Worm (Caenorhabditis elegans) whole organism, young adult: ENCODE measurements around the gene Y55F3BL.6.
"Not testable (repeated sequence)": the region's sequence is repeated elsewhere in the genome, so short reads cannot be mapped to it uniquely, and the experiment has no call there.

Experiments
- B0336.3 ChIP-seq: fragments of 200-800 bp; sonication (Bioruptor generic); IDR thresholded peaks from 2 replicates; pipeline ENCODE4 v1.3.6; 2022; ENCODE audit warnings: missing genetic modification characterization, missing compliant biosample characterization
- D2030.7 ChIP-seq: fragments of 200-800 bp; sonication (Bioruptor generic); IDR thresholded peaks from 2 replicates; pipeline ENCODE4 v1.3.6; 2022; ENCODE audit warnings: missing genetic modification reagents, missing genetic modification characterization, missing compliant biosample characterization
- F37B4.10 ChIP-seq: fragments of 200-800 bp; sonication (Bioruptor generic); IDR thresholded peaks from 2 replicates; pipeline ENCODE4 v1.3.6; 2022; ENCODE audit warnings: missing genetic modification characterization, missing compliant biosample characterization
- F52B5.7 ChIP-seq: sonication (generic microtip); optimal IDR thresholded peaks from 2 replicates; lab custom pipeline; 2016; ENCODE audit warnings: mild to moderate bottlenecking, missing genetic modification characterization, missing compliant biosample characterization
- F55B11.4 ChIP-seq: sonication (generic microtip); optimal IDR thresholded peaks from 2 replicates; lab custom pipeline; 2016; ENCODE audit warnings: missing compliant biosample characterization, missing genetic modification characterization, borderline replicate concordance; ENCODE audit not compliant: insufficient read depth
- T07F8.4 ChIP-seq: sonication (generic microtip); optimal IDR thresholded peaks from 2 replicates; lab custom pipeline; 2016; ENCODE audit warnings: mild to moderate bottlenecking, missing genetic modification characterization, moderate library complexity, missing compliant biosample characterization
- Y67H2A.10 ChIP-seq: fragments of 200-800 bp; sonication (Bioruptor generic); conservative IDR thresholded peaks from 2 replicates; pipeline ENCODE4 v1.3.6; 2022; ENCODE audit warnings: missing genetic modification reagents, missing genetic modification characterization, missing compliant biosample characterization
- akir-1 ChIP-seq: fragments of 200-800 bp; sonication (Bioruptor generic); optimal IDR thresholded peaks from 2 replicates; lab custom pipeline; 2018; ENCODE audit warnings: mild to moderate bottlenecking, missing genetic modification characterization, moderate library complexity, missing compliant biosample characterization
- attf-3 ChIP-seq: fragments of 200-800 bp; sonication (Bioruptor generic); conservative IDR thresholded peaks from 2 replicates; pipeline ENCODE4 v1.3.6; 2022; ENCODE audit warnings: missing genetic modification reagents, missing genetic modification characterization, missing compliant biosample characterization
- cebp-2 ChIP-seq: fragments of 200-800 bp; sonication (Bioruptor generic); IDR thresholded peaks from 2 replicates; pipeline ENCODE4 v1.3.6; 2022; ENCODE audit warnings: missing genetic modification characterization, missing compliant biosample characterization
- ceh-27 ChIP-seq: fragments of 200-800 bp; sonication (Bioruptor generic); optimal IDR thresholded peaks from 2 replicates; lab custom pipeline; 2018; ENCODE audit warnings: mild to moderate bottlenecking, missing genetic modification characterization, moderate library complexity, missing compliant biosample characterization
- ceh-79 ChIP-seq: sonication (generic microtip); optimal IDR thresholded peaks from 2 replicates; lab custom pipeline; 2017; ENCODE audit warnings: mild to moderate bottlenecking, missing genetic modification characterization, missing compliant biosample characterization
- ceh-91 ChIP-seq: fragments of 200-800 bp; sonication (Bioruptor generic); IDR thresholded peaks from 2 replicates; pipeline ENCODE4 v1.3.6; 2022; ENCODE audit warnings: missing genetic modification reagents, missing genetic modification characterization, missing compliant biosample characterization
- dpl-1 ChIP-seq: fragments of 150-350 bp; optimal IDR thresholded peaks from 2 replicates; lab custom pipeline; 2014; ENCODE audit warnings: missing biosample characterization, missing genetic modification reagents, missing genetic modification characterization
- efl-1 ChIP-seq: fragments of 150-350 bp; optimal IDR thresholded peaks from 2 replicates; lab custom pipeline; 2014; ENCODE audit warnings: missing biosample characterization, missing genetic modification reagents, missing genetic modification characterization
- egl-18 ChIP-seq: fragments of 200-800 bp; sonication (Bioruptor generic); IDR thresholded peaks from 2 replicates; pipeline ENCODE4 v1.3.6; 2022; ENCODE audit warnings: missing genetic modification reagents, missing genetic modification characterization, missing compliant biosample characterization
- fkh-3 ChIP-seq: sonication (generic microtip); optimal IDR thresholded peaks from 2 replicates; lab custom pipeline; 2016; ENCODE audit warnings: mild to moderate bottlenecking, missing genetic modification characterization, missing compliant biosample characterization
- hrde-1 ChIP-seq: sonication (generic microtip); optimal IDR thresholded peaks from 2 replicates; lab custom pipeline; 2016; ENCODE audit warnings: missing genetic modification characterization, mild to moderate bottlenecking, missing compliant biosample characterization, moderate library complexity, missing genotype, missing genetic modification reagents, borderline replicate concordance
- hsf-1 ChIP-seq: fragments of 200-800 bp; sonication (Bioruptor generic); IDR thresholded peaks from 2 replicates; pipeline ENCODE4 v1.3.6; 2022; ENCODE audit warnings: missing genetic modification reagents, missing genetic modification characterization, missing compliant biosample characterization
- lin-35 ChIP-seq, 3 experiments: fragments of 150-350 bp in 2 of 3; sonication (generic microtip) in 1 of 3; optimal IDR thresholded peaks; 2 replicates each; lab custom pipeline; 2014 to 2018; ENCODE audit warnings: missing biosample characterization in 3 of 3, missing genetic modification characterization in 3 of 3, missing genetic modification reagents in 3 of 3
- lin-40 ChIP-seq: sonication (generic microtip); optimal IDR thresholded peaks from 2 replicates; lab custom pipeline; 2016; ENCODE audit warnings: missing genetic modification characterization, mild to moderate bottlenecking, missing compliant biosample characterization, missing genotype, missing genetic modification reagents
- lin-54 ChIP-seq: fragments of 200-800 bp; sonication (Bioruptor generic); optimal IDR thresholded peaks from 2 replicates; lab custom pipeline; 2018; ENCODE audit warnings: mild to moderate bottlenecking, missing genetic modification characterization, missing compliant biosample characterization
- mcd-1 ChIP-seq: fragments of 200-800 bp; sonication (Bioruptor generic); IDR thresholded peaks from 2 replicates; pipeline ENCODE4 v1.3.6; 2022; ENCODE audit warnings: missing genetic modification reagents, missing genetic modification characterization, missing compliant biosample characterization
- mel-28 ChIP-seq: sonication (generic microtip); optimal IDR thresholded peaks from 2 replicates; lab custom pipeline; 2016; ENCODE audit warnings: borderline replicate concordance, mild to moderate bottlenecking, missing genetic modification characterization, missing compliant biosample characterization
- nfya-1 ChIP-seq: sonication (generic microtip); optimal IDR thresholded peaks from 2 replicates; lab custom pipeline; 2017; ENCODE audit warnings: antibody characterized with exemption, missing compliant biosample characterization, missing genetic modification characterization, borderline replicate concordance; ENCODE audit not compliant: insufficient read depth
- nfya-2 ChIP-seq: fragments of 200-800 bp; sonication (Bioruptor generic); IDR thresholded peaks from 2 replicates; pipeline ENCODE4 v1.3.6; 2022; ENCODE audit warnings: missing genetic modification reagents, missing genetic modification characterization, missing compliant biosample characterization
- nhr-120 ChIP-seq: fragments of 200-800 bp; sonication (Bioruptor generic); IDR thresholded peaks from 2 replicates; pipeline ENCODE4 v1.3.6; 2022; ENCODE audit warnings: missing genetic modification characterization, missing compliant biosample characterization
- nhr-90 ChIP-seq: sonication (generic microtip); optimal IDR thresholded peaks from 2 replicates; lab custom pipeline; 2016; ENCODE audit warnings: missing genotype, mild to moderate bottlenecking, missing genetic modification characterization, missing compliant biosample characterization
- snpc-1.3 ChIP-seq: sonication (generic microtip); optimal IDR thresholded peaks from 2 replicates; lab custom pipeline; 2017; ENCODE audit warnings: missing genetic modification characterization, mild to moderate bottlenecking, missing compliant biosample characterization, antibody characterized with exemption, moderate library complexity, missing genotype, missing genetic modification reagents; ENCODE audit not compliant: insufficient read depth
- snpc-4 ChIP-seq, 5 experiments: fragments of 150-350 bp in 1 of 5; sonication (generic microtip) in 4 of 5; optimal IDR thresholded peaks; 2 replicates each; lab custom pipeline; 2014 to 2018; ENCODE audit warnings: missing genetic modification characterization in 5 of 5, missing biosample characterization in 3 of 5, antibody characterized with exemption in 2 of 5, mild to moderate bottlenecking in 2 of 5, missing compliant biosample characterization in 2 of 5, missing genotype in 2 of 5, moderate library complexity in 2 of 5, missing genetic modification reagents in 1 of 5
- tbx-9 ChIP-seq: sonication (generic microtip); optimal IDR thresholded peaks from 2 replicates; lab custom pipeline; 2016; ENCODE audit warnings: borderline replicate concordance, missing genetic modification characterization, inconsistent platforms, missing compliant biosample characterization
- tlf-1 ChIP-seq: fragments of 200-800 bp; sonication (Bioruptor generic); optimal IDR thresholded peaks from 2 replicates; lab custom pipeline; 2018; ENCODE audit warnings: mild to moderate bottlenecking, missing genetic modification characterization, missing compliant biosample characterization
- unc-130 ChIP-seq: sonication (generic microtip); optimal IDR thresholded peaks from 2 replicates; lab custom pipeline; 2016; ENCODE audit warnings: missing genetic modification reagents, missing genetic modification characterization, missing compliant biosample characterization
- ztf-18 ChIP-seq: sonication (generic microtip); optimal IDR thresholded peaks from 2 replicates; lab custom pipeline; 2016; ENCODE audit warnings: missing genotype, mild to moderate bottlenecking, missing genetic modification characterization, missing compliant biosample characterization

The Y55F3BL.6 gene

DNA sequence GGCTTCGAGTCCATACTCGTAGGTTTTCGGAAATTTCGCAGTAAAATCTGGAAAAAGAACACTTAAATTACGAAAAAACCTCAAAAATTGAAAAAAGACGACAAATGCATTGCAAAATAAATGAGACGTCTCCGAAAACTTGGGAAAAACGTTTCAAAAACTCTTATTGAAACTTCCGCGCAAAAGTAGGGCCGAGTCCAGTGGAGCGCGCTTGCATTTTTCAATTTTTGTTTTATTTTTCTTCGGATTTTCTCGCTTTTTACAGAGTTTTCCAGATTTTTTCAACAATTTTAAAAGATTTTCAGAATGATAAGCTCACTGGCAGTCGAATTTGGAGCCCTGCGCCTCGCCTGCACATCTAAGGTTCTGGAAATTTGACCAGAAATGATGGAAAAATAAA is 33.9 kb downstream of the Y55F3BL.6 start, which contains the start of gene mrpl-2:
mrpl-2 (plus strand) TSS at position 307 of the 400 bp plus-strand sequence.
- TF ChIP-seq efl-1 (GFP tag; lab: Kevin White, UChicago) = peak; percentile 55
- peak in 1 of 3 experiments; percentile 34 for TF ChIP-seq lin-35 (GFP tag; optimal IDR thresholded peaks at IDR 0.05; lab: Kevin White, UChicago)
- TF ChIP-seq hrde-1 = no peak
- TF ChIP-seq nfya-2 (GFP tag; lab: Robert Waterston, UW) = no peak
- no peak for TF ChIP-seq nhr-120 (GFP tag; lab: Robert Waterston, UW)
- no peak for TF ChIP-seq snpc-1.3 (tag; lab: Kevin White, UChicago)
- no peak for TF ChIP-seq egl-18
- no peak for TF ChIP-seq fkh-3 (tag; lab: Kevin White, UChicago)
- TF ChIP-seq ztf-18 (tag; lab: Kevin White, UChicago) = no peak
- no peak for TF ChIP-seq tbx-9
- no peak for TF ChIP-seq T07F8.4 (tag; lab: Kevin White, UChicago)
- peak; percentile 37 for TF ChIP-seq lin-54
- TF ChIP-seq cebp-2 (GFP tag; lab: Robert Waterston, UW) = no peak
- TF ChIP-seq unc-130 (GFP tag; lab: Kevin White, UChicago) = no peak
- no peak for TF ChIP-seq ceh-91 (GFP tag; lab: Robert Waterston, UW)
- no peak for TF ChIP-seq B0336.3 (GFP tag; lab: Robert Waterston, UW)
- TF ChIP-seq dpl-1 = peak; percentile 24
- TF ChIP-seq attf-3 = no peak
- TF ChIP-seq F37B4.10 (GFP tag; lab: Robert Waterston, UW) = no peak
- no peak for TF ChIP-seq mel-28
- peak; percentile 85 for TF ChIP-seq mcd-1

DNA sequence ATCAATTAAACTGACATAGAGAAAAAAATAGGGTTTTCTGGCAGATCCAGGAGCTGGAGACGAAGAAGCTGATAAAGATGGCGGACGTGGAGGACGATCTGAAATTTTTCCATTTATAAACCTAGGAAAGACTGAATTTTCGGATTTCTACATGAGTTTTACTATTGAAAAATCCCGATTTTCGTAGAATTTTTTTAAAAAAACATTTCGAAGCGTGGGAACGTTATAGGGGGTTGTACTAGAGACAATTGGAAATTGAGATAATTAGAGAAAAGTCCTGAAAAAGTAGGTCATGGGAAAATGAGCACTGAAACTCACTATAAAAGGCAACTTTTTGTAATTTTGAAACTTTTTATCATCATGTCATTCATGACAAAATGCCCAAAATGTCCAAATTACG is 35.8 kb downstream of the Y55F3BL.6 start, which contains the start of gene F56B3.9:
F56B3.9 (plus strand) TSS at position 301 of the 400 bp plus-strand sequence.
- not testable (repeated sequence) for TF ChIP-seq nhr-90 (tag; lab: Kevin White, UChicago); akir-1 (GFP tag; lab: Kevin White, UChicago); Y67H2A.10

DNA sequence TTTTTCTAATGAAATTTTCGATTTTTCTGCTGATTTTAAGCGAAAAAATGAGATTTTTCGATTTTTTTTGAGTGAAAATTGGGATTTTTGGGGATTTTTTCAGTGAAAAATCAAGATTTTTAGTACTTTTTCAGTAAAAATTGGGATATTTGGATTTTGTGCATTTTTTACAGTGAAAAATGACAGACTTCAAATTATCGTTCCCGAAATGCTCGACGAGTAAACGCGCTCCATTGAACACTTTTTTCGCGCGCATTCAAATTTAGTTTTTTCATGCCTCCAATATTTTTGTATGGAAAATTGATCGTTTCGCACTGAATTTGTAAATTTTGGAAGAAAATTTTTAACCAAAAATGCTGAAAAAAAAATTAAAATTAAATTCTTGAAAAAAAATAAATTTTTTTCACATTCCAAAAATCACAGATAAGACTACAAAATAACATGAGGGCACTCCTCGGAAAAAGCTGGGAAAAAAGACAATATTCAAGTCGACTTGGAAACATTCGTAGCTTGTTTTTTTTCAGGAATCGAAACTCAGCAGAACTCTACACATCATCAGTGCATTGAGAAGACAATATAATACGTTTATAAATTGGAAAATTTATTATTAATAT is 36.8 kb downstream of the Y55F3BL.6 start:
- TF ChIP-seq D2030.7 (GFP tag; lab: Robert Waterston, UW) (peak; percentile 28; the same call in 1 of the 2 replicates), mcd-1 (peak; percentile 85)
- TF ChIP-seq, all 124 proteins: peak for 2; not testable (repeated sequence) for 122

DNA sequence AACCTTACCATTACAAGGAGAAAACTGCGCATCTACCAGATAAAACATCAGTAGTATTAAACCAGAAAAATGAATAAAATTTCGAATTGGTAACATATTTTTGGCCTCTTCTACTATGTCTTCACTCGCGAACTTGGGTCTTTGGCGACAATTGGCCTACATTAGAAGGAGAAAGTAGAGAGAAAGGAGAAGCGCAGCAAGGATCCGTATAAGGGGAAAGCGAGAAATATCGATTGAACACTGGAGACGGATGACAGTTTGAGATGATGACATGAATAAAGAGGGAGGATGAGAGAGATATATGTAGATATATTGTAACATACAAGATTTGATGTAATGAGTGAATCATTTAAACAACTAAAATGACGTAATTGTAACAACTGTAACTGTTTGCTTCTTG is 38.6 kb downstream of the Y55F3BL.6 start, which contains the start of gene F56B3.2:
F56B3.2 (minus strand) TSS at position 273 of the 400 bp plus-strand sequence.
- no peak for TF ChIP-seq ceh-27 (GFP tag; lab: Kevin White, UChicago)
- no peak for TF ChIP-seq nfya-1 (tag; lab: Kevin White, UChicago)
- no peak for TF ChIP-seq lin-40 (tag; lab: Kevin White, UChicago)
- no peak for TF ChIP-seq F55B11.4 (tag; lab: Kevin White, UChicago)
- TF ChIP-seq tbx-9 = no peak
- no peak for TF ChIP-seq snpc-4 (GFP tag; optimal IDR thresholded peaks at IDR 0.05; lab: Kevin White, UChicago)
- no peak for TF ChIP-seq snpc-4 (tag; optimal IDR thresholded peaks at IDR 0.05; lab: Kevin White, UChicago)
- no peak for TF ChIP-seq nhr-90 (tag; lab: Kevin White, UChicago)
- no peak for TF ChIP-seq tlf-1 (GFP tag; lab: Kevin White, UChicago)
- no peak for TF ChIP-seq hsf-1
- no peak for TF ChIP-seq ceh-79
- TF ChIP-seq F52B5.7 = no peak
- TF ChIP-seq, all 124 proteins: peak for 0
